Fruit fly (Drosophila melanogaster) whole organism, adult: ENCODE results near the gene CG6441.

Experiments used
- CG14711 ChIP-seq: fragments of 200-800 bp; sonication (Bioruptor generic); optimal IDR thresholded peaks from 2 replicates; lab custom pipeline; 2018; ENCODE audit warnings: missing biosample characterization, mild to moderate bottlenecking, missing genetic modification characterization, moderate library complexity
- CG33017 ChIP-seq: fragments of 200-800 bp; sonication (Bioruptor generic); optimal IDR thresholded peaks from 2 replicates; lab custom pipeline; 2018; ENCODE audit warnings: missing biosample characterization, mild to moderate bottlenecking, missing genetic modification characterization, moderate library complexity
- Clk ChIP-seq: fragments of 200-800 bp; sonication (Bioruptor generic); optimal IDR thresholded peaks from 2 replicates; lab custom pipeline; 2017; ENCODE audit warnings: missing biosample characterization, missing genetic modification characterization
- bab1 ChIP-seq: fragments of 200-800 bp; sonication (Bioruptor generic); optimal IDR thresholded peaks from 3 replicates; lab custom pipeline; 2019; ENCODE audit warnings: missing biosample characterization, mild to moderate bottlenecking, missing genetic modification characterization, moderate library complexity
- kay ChIP-seq: fragments of 200-800 bp; sonication (Bioruptor generic); peaks from one replicate; lab custom pipeline; 2016; ENCODE audit warnings: missing biosample characterization, missing genetic modification characterization, borderline replicate concordance
- tj ChIP-seq: fragments of 200-800 bp; sonication (Bioruptor generic); optimal IDR thresholded peaks from 3 replicates; lab custom pipeline; 2017; ENCODE audit warnings: missing biosample characterization, mild to moderate bottlenecking, missing genetic modification characterization, moderate library complexity

DNA sequence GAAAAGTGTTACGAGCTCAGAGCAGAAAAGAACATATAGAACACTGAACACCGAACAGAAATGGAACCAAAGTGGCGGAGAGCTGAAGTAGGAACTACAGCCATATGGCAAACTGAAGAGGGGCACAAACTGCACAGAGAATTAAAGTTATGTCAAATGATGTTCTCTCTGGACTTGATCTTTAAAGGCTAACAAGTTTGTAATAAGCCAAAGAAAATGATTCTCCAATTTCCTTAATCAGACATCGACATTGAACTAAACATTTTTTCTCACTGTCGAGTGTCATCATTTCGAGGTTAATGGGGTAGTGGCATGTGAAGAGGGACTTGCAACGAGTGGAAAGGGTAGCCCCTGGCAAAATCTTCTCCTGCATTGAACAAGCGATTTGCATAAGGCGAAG, 29.2 kb downstream of the CG6441 start:
- TF ChIP-seq bab1 (GFP tag; lab: Kevin White, UChicago) (no peak), tj (GFP tag; lab: Kevin White, UChicago) (no peak), CG14711 (tag; lab: Kevin White, UChicago) (no peak), CG33017 (tag; lab: Kevin White, UChicago) (no peak), Clk (GFP tag; lab: Kevin White, UChicago) (no peak), kay (no peak)
